In the genomic region with DNA sequence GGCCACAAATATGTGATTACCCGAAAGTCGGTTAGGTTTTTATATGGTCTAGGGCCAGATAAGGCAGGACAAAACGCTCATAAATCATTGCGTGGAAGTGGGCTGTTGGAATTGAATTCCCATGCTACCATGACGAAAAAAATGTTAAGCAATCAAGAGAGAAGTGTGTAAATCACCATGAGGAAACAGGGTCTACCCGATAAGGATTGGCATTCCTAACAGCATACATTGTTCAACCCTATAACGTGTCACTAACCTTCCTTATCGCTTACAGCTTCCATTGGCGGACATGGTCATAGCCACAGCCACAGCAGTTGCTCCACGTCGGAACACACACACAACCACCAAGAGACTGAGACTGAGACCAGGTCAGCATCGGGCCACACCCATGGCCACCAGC, we compare ENCODE assay signal across 3 fruit fly cellular contexts.
TF ChIP-seq lines count a peak whose summit lies in the region.

No protein-coding gene starts in this region.

- no peak for TF ChIP-seq CTCF in whole organism, embryonic (GFP tag; optimal IDR thresholded peaks at IDR 0.05; lab: Kevin White, UChicago)

TF ChIP-seq in whole organism, embryonic, 481 proteins besides CTCF, POLR2A, EP300 and RAD21:
- peak; percentile 0 for TF ChIP-seq CG15479 (GFP tag; optimal IDR thresholded peaks at IDR 0.05; lab: Kevin White, UChicago)
- no peak for TF ChIP-seq Myb (GFP tag; optimal IDR thresholded peaks at IDR 0.05; lab: Kevin White, UChicago)
- peak; percentile 44 for TF ChIP-seq sd (tag; optimal IDR thresholded peaks at IDR 0.05; lab: Kevin White, UChicago)
- peak in 1 of 2 experiments; percentile 54 for TF ChIP-seq Pdp1 (GFP tag; optimal IDR thresholded peaks at IDR 0.05; lab: Kevin White, UChicago)
- peak; percentile 28 for TF ChIP-seq Med (GFP tag; lab: Kevin White, UChicago)
- TF ChIP-seq CG2199 (GFP tag; IDR thresholded peaks at IDR 0.05; lab: Robert Waterston, UW) = no peak
TF ChIP-seq in whole organism, embryonic: peak in this region for 4.

TF ChIP-seq in whole organism, prepupa, 60 proteins besides CTCF, POLR2A, EP300 and RAD21:
- no peak for TF ChIP-seq CG10631 (GFP tag; optimal IDR thresholded peaks at IDR 0.05; lab: Kevin White, UChicago)
- TF ChIP-seq spab (GFP tag; optimal IDR thresholded peaks at IDR 0.05; lab: Kevin White, UChicago) = no peak
- TF ChIP-seq dsx (GFP tag; optimal IDR thresholded peaks at IDR 0.05; lab: Kevin White, UChicago; ENCODE audit: poor library complexity, severe bottlenecking) = peak; percentile 19
- no peak for TF ChIP-seq CG8632 (GFP tag; optimal IDR thresholded peaks at IDR 0.05; lab: Kevin White, UChicago)
- no peak for TF ChIP-seq CG1621 (tag; optimal IDR thresholded peaks at IDR 0.05; lab: Kevin White, UChicago)

TF ChIP-seq in whole organism, pupa, 21 proteins besides CTCF, POLR2A, EP300 and RAD21:
- TF ChIP-seq EcR (GFP tag; optimal IDR thresholded peaks at IDR 0.05; lab: Kevin White, UChicago) = peak; percentile 69
- no peak for TF ChIP-seq CG34367 (tag; optimal IDR thresholded peaks at IDR 0.05; lab: Kevin White, UChicago)
